Comparison of ENCODE assay signal across 2 worm cellular contexts in genomic region chrIV:15561223-15561656, ce11.
TF ChIP-seq lines count a peak whose summit lies in the region.

No protein-coding gene starts in this region.

TF ChIP-seq in whole organism, L2 larva, 48 proteins besides CTCF, POLR2A, EP300 and RAD21 (continued from another document):
- TF ChIP-seq lin-11 (tag; optimal IDR thresholded peaks at IDR 0.05; lab: Kevin White, UChicago) (no peak), ztf-1 (GFP tag; conservative IDR thresholded peaks at IDR 0.05; lab: Robert Waterston, UW) (no peak), Y55F3AM.14 (GFP tag; optimal IDR thresholded peaks at IDR 0.05; lab: Kevin White, UChicago) (no peak), nhr-12 (tag; optimal IDR thresholded peaks at IDR 0.05; lab: Kevin White, UChicago) (no peak), nhr-21 (tag; optimal IDR thresholded peaks at IDR 0.05; lab: Kevin White, UChicago) (no peak), nhr-23 (tag; optimal IDR thresholded peaks at IDR 0.05; lab: Kevin White, UChicago) (no peak), nhr-6 (tag; optimal IDR thresholded peaks at IDR 0.05; lab: Kevin White, UChicago) (no peak), nhr-11 (tag; optimal IDR thresholded peaks at IDR 0.05; lab: Kevin White, UChicago) (no peak), R02D3.7 (tag; optimal IDR thresholded peaks at IDR 0.05; lab: Kevin White, UChicago) (no peak), C34F6.9 (tag; optimal IDR thresholded peaks at IDR 0.05; lab: Kevin White, UChicago) (peak; percentile 71), sma-9 (GFP tag; optimal IDR thresholded peaks at IDR 0.05; lab: Kevin White, UChicago) (no peak), sma-9 (tag; optimal IDR thresholded peaks at IDR 0.05; lab: Kevin White, UChicago) (no peak), alr-1 (tag; optimal IDR thresholded peaks at IDR 0.05; lab: Kevin White, UChicago) (no peak), nhr-77 (tag; optimal IDR thresholded peaks at IDR 0.05; lab: Kevin White, UChicago) (no peak), egl-27 (tag; optimal IDR thresholded peaks at IDR 0.05; lab: Kevin White, UChicago) (peak; percentile 25), ceh-82 (tag; optimal IDR thresholded peaks at IDR 0.05; lab: Kevin White, UChicago) (no peak), sem-4 (tag; optimal IDR thresholded peaks at IDR 0.05; lab: Kevin White, UChicago) (peak; percentile 66), crh-2 (tag; optimal IDR thresholded peaks at IDR 0.05; lab: Kevin White, UChicago) (peak; percentile 39), peb-1 (tag; optimal IDR thresholded peaks at IDR 0.05; lab: Kevin White, UChicago) (no peak), elt-1 (tag; optimal IDR thresholded peaks at IDR 0.05; lab: Kevin White, UChicago) (no peak), sma-3 (GFP tag; optimal IDR thresholded peaks at IDR 0.05; lab: Kevin White, UChicago) (no peak)

TF ChIP-seq in whole organism, L4 larva, 104 proteins besides CTCF, POLR2A, EP300 and RAD21 (continued from another document):
- TF ChIP-seq unc-62 (GFP tag; optimal IDR thresholded peaks at IDR 0.05 in 1 of 2; lab: Kevin White, UChicago) (peak in 1 of 2 experiments; percentile 3), unc-62 (tag; optimal IDR thresholded peaks at IDR 0.05; lab: Kevin White, UChicago) (no peak), mdt-29 (GFP tag; IDR thresholded peaks at IDR 0.05; lab: Robert Waterston, UW) (no peak), skn-1 (tag; optimal IDR thresholded peaks at IDR 0.05; lab: Kevin White, UChicago) (no peak), fkh-10 (GFP tag; optimal IDR thresholded peaks at IDR 0.05; lab: Kevin White, UChicago) (peak; percentile 86), snpc-1.2 (GFP tag; IDR thresholded peaks at IDR 0.05; lab: Robert Waterston, UW) (no peak), ceh-20 (GFP tag; IDR thresholded peaks at IDR 0.05; lab: Robert Waterston, UW) (no peak), F49E8.2 (tag; optimal IDR thresholded peaks at IDR 0.05; lab: Kevin White, UChicago; ENCODE audit: borderline replicate concordance) (no peak), fos-1 (tag; optimal IDR thresholded peaks at IDR 0.05; lab: Kevin White, UChicago) (no peak), rbr-2 (tag; optimal IDR thresholded peaks at IDR 0.05; lab: Kevin White, UChicago) (peak; percentile 81), mes-2 (tag; optimal IDR thresholded peaks at IDR 0.05; lab: Kevin White, UChicago; ENCODE audit: poor library complexity, severe bottlenecking) (no peak), egl-43 (GFP tag; IDR thresholded peaks at IDR 0.05; lab: Robert Waterston, UW) (no peak), lsy-2 (tag; optimal IDR thresholded peaks at IDR 0.05; lab: Kevin White, UChicago) (peak in 1 of 2 experiments; percentile 85), ztf-11 (tag; optimal IDR thresholded peaks at IDR 0.05; lab: Kevin White, UChicago) (no peak), saeg-2 (GFP tag; IDR thresholded peaks at IDR 0.05; lab: Robert Waterston, UW) (no peak), ceh-62 (tag; optimal IDR thresholded peaks at IDR 0.05; lab: Kevin White, UChicago) (no peak), lir-3 (tag; optimal IDR thresholded peaks at IDR 0.05; lab: Kevin White, UChicago) (no peak), set-16 (GFP tag; IDR thresholded peaks at IDR 0.05; lab: Robert Waterston, UW) (no peak), F26F4.8 (GFP tag; conservative IDR thresholded peaks at IDR 0.05; lab: Robert Waterston, UW) (no peak), T26A8.4 (GFP tag; IDR thresholded peaks at IDR 0.05; lab: Robert Waterston, UW) (no peak), daf-12 (tag; optimal IDR thresholded peaks at IDR 0.05; lab: Kevin White, UChicago) (no peak), nhr-102 (tag; optimal IDR thresholded peaks at IDR 0.05; lab: Kevin White, UChicago) (no peak), vab-7 (GFP tag; IDR thresholded peaks at IDR 0.05; lab: Robert Waterston, UW) (no peak), lin-38 (GFP tag; IDR thresholded peaks at IDR 0.05; lab: Robert Waterston, UW) (no peak), nhr-48 (tag; optimal IDR thresholded peaks at IDR 0.05; lab: Kevin White, UChicago) (no peak), F37D6.2 (tag; optimal IDR thresholded peaks at IDR 0.05; lab: Kevin White, UChicago) (no peak), nhr-11 (tag; optimal IDR thresholded peaks at IDR 0.05; lab: Kevin White, UChicago) (no peak), nhr-76 (tag; optimal IDR thresholded peaks at IDR 0.05; lab: Kevin White, UChicago) (no peak), D1046.2 (GFP tag; IDR thresholded peaks at IDR 0.05; lab: Robert Waterston, UW) (no peak), hmg-1.1 (GFP tag; IDR thresholded peaks at IDR 0.05; lab: Robert Waterston, UW) (no peak; the same call in none of the 2 replicates), ces-1 (GFP tag; optimal IDR thresholded peaks at IDR 0.05; lab: Kevin White, UChicago) (no peak), lim-7 (GFP tag; IDR thresholded peaks at IDR 0.05; lab: Robert Waterston, UW) (no peak), pha-4 (GFP tag; IDR thresholded peaks at IDR 0.05; lab: Robert Waterston, UW) (no peak), pha-4 (tag; optimal IDR thresholded peaks at IDR 0.05; lab: Kevin White, UChicago) (no peak), ZK546.5 (tag; optimal IDR thresholded peaks at IDR 0.05; lab: Kevin White, UChicago) (no peak), aly-2 (tag; optimal IDR thresholded peaks at IDR 0.05; lab: Kevin White, UChicago) (no peak), nhr-28 (tag; optimal IDR thresholded peaks at IDR 0.05; lab: Kevin White, UChicago) (no peak), nhr-42 (GFP tag; IDR thresholded peaks at IDR 0.05; lab: Robert Waterston, UW) (no peak), T20F7.1 (GFP tag; optimal IDR thresholded peaks at IDR 0.05; lab: Kevin White, UChicago) (no peak), zag-1 (tag; optimal IDR thresholded peaks at IDR 0.05; lab: Kevin White, UChicago) (no peak), madf-5 (GFP tag; IDR thresholded peaks at IDR 0.05; lab: Robert Waterston, UW) (no peak), snpc-4 (tag; optimal IDR thresholded peaks at IDR 0.05; lab: Kevin White, UChicago) (no peak), nhr-25 (tag; optimal IDR thresholded peaks at IDR 0.05; lab: Kevin White, UChicago; ENCODE audit: borderline replicate concordance, insufficient read depth) (peak; percentile 31), egl-27 (tag; optimal IDR thresholded peaks at IDR 0.05; lab: Kevin White, UChicago) (no peak), daf-16 (GFP tag; optimal IDR thresholded peaks at IDR 0.05; lab: Kevin White, UChicago) (no peak), daf-16 (tag; optimal IDR thresholded peaks at IDR 0.05; lab: Kevin White, UChicago) (no peak), jun-1 (tag; optimal IDR thresholded peaks at IDR 0.05; lab: Kevin White, UChicago) (no peak), zip-2 (tag; optimal IDR thresholded peaks at IDR 0.05; lab: Kevin White, UChicago) (no peak), Y5F2A.4 (GFP tag; optimal IDR thresholded peaks at IDR 0.05; lab: Kevin White, UChicago) (no peak), dmd-9 (GFP tag; IDR thresholded peaks at IDR 0.05; lab: Robert Waterston, UW) (no peak), ceh-28 (tag; optimal IDR thresholded peaks at IDR 0.05; lab: Kevin White, UChicago) (no peak), hif-1 (tag; optimal IDR thresholded peaks at IDR 0.05; lab: Kevin White, UChicago) (no peak), mxl-2 (GFP tag; conservative IDR thresholded peaks at IDR 0.05; lab: Robert Waterston, UW) (no peak), dve-1 (tag; optimal IDR thresholded peaks at IDR 0.05; lab: Kevin White, UChicago; ENCODE audit: insufficient read depth) (peak; percentile 66), ctbp-1 (GFP tag; IDR thresholded peaks at IDR 0.05; lab: Robert Waterston, UW) (no peak), F44E2.7 (GFP tag; IDR thresholded peaks at IDR 0.05; lab: Robert Waterston, UW) (no peak), nhr-6 (tag; optimal IDR thresholded peaks at IDR 0.05; lab: Kevin White, UChicago) (peak; percentile 64), F10B5.3 (tag; optimal IDR thresholded peaks at IDR 0.05; lab: Kevin White, UChicago) (no peak)
TF ChIP-seq in whole organism, L4 larva: peak in this region for 10.
